Worm (Caenorhabditis elegans): ENCODE data around the gene srx-3.

srx-3 gene

ce11 chrV:9049271-9049670, 43.9 kb downstream of the srx-3 start:
- TF ChIP-seq daf-12 (tag; optimal IDR thresholded peaks at IDR 0.05) = no peak
- TF ChIP-seq nhr-11 (tag; optimal IDR thresholded peaks at IDR 0.05) = no peak
- no peak for TF ChIP-seq unc-62 (GFP tag; optimal IDR thresholded peaks at IDR 0.05)
- no peak for TF ChIP-seq nhr-28 (tag; optimal IDR thresholded peaks at IDR 0.05)
- TF ChIP-seq nhr-67 (tag; optimal IDR thresholded peaks at IDR 0.05) = no peak
- TF ChIP-seq egl-5 (tag; optimal IDR thresholded peaks at IDR 0.05) = no peak
- no peak for TF ChIP-seq elt-1 (tag; optimal IDR thresholded peaks at IDR 0.05)
- no peak for TF ChIP-seq fkh-10 (GFP tag; optimal IDR thresholded peaks at IDR 0.05)
- no peak for TF ChIP-seq pha-4 (tag; optimal IDR thresholded peaks at IDR 0.05)
- TF ChIP-seq R02D3.7 (tag; optimal IDR thresholded peaks at IDR 0.05) = no peak
- TF ChIP-seq aly-2 (tag; optimal IDR thresholded peaks at IDR 0.05) = no peak
- TF ChIP-seq eor-1 (tag; optimal IDR thresholded peaks at IDR 0.05) = no peak
- TF ChIP-seq ZK546.5 (tag; optimal IDR thresholded peaks at IDR 0.05) = no peak
- no peak for TF ChIP-seq sea-2 (GFP tag; optimal IDR thresholded peaks at IDR 0.05)
- TF ChIP-seq snpc-4 (tag; optimal IDR thresholded peaks at IDR 0.05) = no peak
- no peak for TF ChIP-seq nfya-1 (tag; optimal IDR thresholded peaks at IDR 0.05; ENCODE audit: insufficient read depth)
- no peak for TF ChIP-seq ceh-82 (tag; optimal IDR thresholded peaks at IDR 0.05)

- no peak for TF ChIP-seq daf-12 (tag; optimal IDR thresholded peaks at IDR 0.05)
- TF ChIP-seq nhr-25 (tag; optimal IDR thresholded peaks at IDR 0.05) = no peak
- no peak for TF ChIP-seq nfya-1 (tag; optimal IDR thresholded peaks at IDR 0.05; ENCODE audit: insufficient read depth)
- no peak for TF ChIP-seq R02D3.7 (tag; optimal IDR thresholded peaks at IDR 0.05)
- TF ChIP-seq nhr-67 (tag; optimal IDR thresholded peaks at IDR 0.05) = no peak
Measured at ce11 chrV:9051100-9051499, 45.8 kb downstream of the srx-3 start, which contains the start of gene C25E10.7. Gene C25E10.7, minus strand, starts transcription at chrV:9051200.

- TF ChIP-seq ceh-16 (tag; optimal IDR thresholded peaks at IDR 0.05) (no peak), nhr-43 (tag; optimal IDR thresholded peaks at IDR 0.05; ENCODE audit: poor library complexity, severe bottlenecking) (no peak), pqm-1 (tag; optimal IDR thresholded peaks at IDR 0.05) (no peak), unc-39 (tag; optimal IDR thresholded peaks at IDR 0.05) (no peak), nhr-237 (tag; optimal IDR thresholded peaks at IDR 0.05) (no peak), sea-2 (GFP tag; optimal IDR thresholded peaks at IDR 0.05) (no peak), egl-27 (tag; optimal IDR thresholded peaks at IDR 0.05) (no peak), nfya-1 (tag; optimal IDR thresholded peaks at IDR 0.05; ENCODE audit: insufficient read depth) (no peak), tbx-2 (tag; optimal IDR thresholded peaks at IDR 0.05) (no peak), aly-2 (tag; optimal IDR thresholded peaks at IDR 0.05) (no peak), ztf-11 (tag; optimal IDR thresholded peaks at IDR 0.05) (no peak), ama-1 (optimal IDR thresholded peaks at IDR 0.05) (no peak), snpc-4 (tag; optimal IDR thresholded peaks at IDR 0.05) (no peak), ZK546.5 (tag; optimal IDR thresholded peaks at IDR 0.05) (no peak), ceh-28 (tag; optimal IDR thresholded peaks at IDR 0.05) (no peak), unc-62 (GFP tag; optimal IDR thresholded peaks at IDR 0.05) (no peak)
Measured at ce11 chrV:9053235-9053634, 47.9 kb downstream of the srx-3 start.

- TF ChIP-seq nhr-12 (tag; optimal IDR thresholded peaks at IDR 0.05) (no peak), unc-39 (tag; optimal IDR thresholded peaks at IDR 0.05) (no peak), ama-1 (optimal IDR thresholded peaks at IDR 0.05) (no peak), ceh-28 (tag; optimal IDR thresholded peaks at IDR 0.05) (no peak), egl-5 (tag; optimal IDR thresholded peaks at IDR 0.05) (no peak), tbx-2 (tag; optimal IDR thresholded peaks at IDR 0.05) (no peak), ztf-11 (tag; optimal IDR thresholded peaks at IDR 0.05) (no peak), ceh-16 (tag; optimal IDR thresholded peaks at IDR 0.05) (no peak)
Measured at ce11 chrV:9053969-9054368, 48.6 kb downstream of the srx-3 start, which contains the start of gene C25E10.8. Gene C25E10.8, minus strand, starts transcription at chrV:9054069.

ce11 chrV:9054771-9055170, 49.4 kb downstream of the srx-3 start, which contains the start of gene swm-1:
Gene swm-1, minus strand, starts transcription at chrV:9054871.
- no peak for TF ChIP-seq nhr-237 (tag; optimal IDR thresholded peaks at IDR 0.05)
- no peak for TF ChIP-seq egl-5 (tag; optimal IDR thresholded peaks at IDR 0.05)
- TF ChIP-seq ZK546.5 (tag; optimal IDR thresholded peaks at IDR 0.05) = no peak
- TF ChIP-seq nhr-25 (tag; optimal IDR thresholded peaks at IDR 0.05) = no peak
- TF ChIP-seq mml-1 (tag; optimal IDR thresholded peaks at IDR 0.05) = no peak

ce11 chrV:9055644-9056043, 50.3 kb downstream of the srx-3 start:
- no peak for TF ChIP-seq skn-1 (tag; optimal IDR thresholded peaks at IDR 0.05)
- TF ChIP-seq nhr-11 (tag; optimal IDR thresholded peaks at IDR 0.05) = peak; percentile 47
